Fruit fly (Drosophila melanogaster) whole organism, pupa: ENCODE measurements around the gene Ccdc56.

Experiments
- CG10348 ChIP-seq: fragments of 200-800 bp; sonication (Bioruptor generic); IDR thresholded peaks from 2 replicates; pipeline ENCODE4 v1.3.6; 2022; ENCODE audit warnings: missing biosample characterization, missing genetic modification characterization
- CG12605 ChIP-seq: fragments of 200-800 bp; sonication (Bioruptor generic); IDR thresholded peaks from 2 replicates; pipeline ENCODE4 v1.3.6; 2022; ENCODE audit warnings: missing biosample characterization, missing genetic modification characterization
- CG14655 ChIP-seq: fragments of 200-800 bp; sonication (Bioruptor generic); optimal IDR thresholded peaks from 3 replicates; lab custom pipeline; 2017; ENCODE audit warnings: mild to moderate bottlenecking, missing biosample characterization, missing genetic modification reagents, missing genetic modification characterization
- CG32121 ChIP-seq: fragments of 200-800 bp; sonication (Bioruptor generic); IDR thresholded peaks from 2 replicates; pipeline ENCODE4 v1.3.6; 2022; ENCODE audit warnings: missing biosample characterization, missing genetic modification characterization
- CG34367 ChIP-seq: fragments of 200-800 bp; sonication (Bioruptor generic); optimal IDR thresholded peaks from 2 replicates; lab custom pipeline; 2018; ENCODE audit warnings: missing biosample characterization, mild to moderate bottlenecking, missing genetic modification characterization
- CG4496 ChIP-seq: fragments of 200-800 bp; sonication (Bioruptor generic); IDR thresholded peaks from 3 replicates; pipeline ENCODE4 v1.3.6; 2022; ENCODE audit warnings: missing biosample characterization, missing genetic modification characterization
- CG8301 ChIP-seq: fragments of 200-800 bp; sonication (Bioruptor generic); optimal IDR thresholded peaks from 2 replicates; lab custom pipeline; 2018; ENCODE audit warnings: missing biosample characterization, mild to moderate bottlenecking, missing genetic modification characterization
- CG9948 ChIP-seq: fragments of 200-800 bp; sonication (Bioruptor generic); optimal IDR thresholded peaks from 2 replicates; lab custom pipeline; 2018; ENCODE audit warnings: missing biosample characterization, mild to moderate bottlenecking, missing genetic modification characterization, moderate library complexity
- D1 ChIP-seq: fragments of 200-800 bp; sonication (Bioruptor generic); optimal IDR thresholded peaks from 2 replicates; lab custom pipeline; 2018; ENCODE audit warnings: missing biosample characterization, mild to moderate bottlenecking, missing genetic modification characterization, moderate library complexity
- EcR ChIP-seq: fragments of 200-800 bp; sonication (Bioruptor generic); optimal IDR thresholded peaks from 3 replicates; lab custom pipeline; 2019; ENCODE audit warnings: missing biosample characterization, missing genetic modification characterization, mild to moderate bottlenecking, moderate library complexity, missing genetic modification reagents
- Ets98B ChIP-seq: fragments of 200-800 bp; sonication (Bioruptor generic); IDR thresholded peaks from 2 replicates; pipeline ENCODE4 v1.3.6; 2022; ENCODE audit warnings: missing biosample characterization, missing genetic modification characterization
- Pif1A ChIP-seq: fragments of 200-800 bp; sonication (Bioruptor generic); optimal IDR thresholded peaks from 3 replicates; lab custom pipeline; 2016; ENCODE audit warnings: missing biosample characterization, missing genetic modification characterization
- Snoo ChIP-seq: fragments of 200-800 bp; sonication (Bioruptor generic); optimal IDR thresholded peaks from 3 replicates; lab custom pipeline; 2017; ENCODE audit warnings: missing biosample characterization, mild to moderate bottlenecking, missing genetic modification characterization, inconsistent platforms
- fd96Ca ChIP-seq: fragments of 200-800 bp; sonication (Bioruptor generic); IDR thresholded peaks from 3 replicates; pipeline ENCODE4 v1.3.6; 2022; ENCODE audit warnings: missing biosample characterization, missing genetic modification characterization

DNA sequence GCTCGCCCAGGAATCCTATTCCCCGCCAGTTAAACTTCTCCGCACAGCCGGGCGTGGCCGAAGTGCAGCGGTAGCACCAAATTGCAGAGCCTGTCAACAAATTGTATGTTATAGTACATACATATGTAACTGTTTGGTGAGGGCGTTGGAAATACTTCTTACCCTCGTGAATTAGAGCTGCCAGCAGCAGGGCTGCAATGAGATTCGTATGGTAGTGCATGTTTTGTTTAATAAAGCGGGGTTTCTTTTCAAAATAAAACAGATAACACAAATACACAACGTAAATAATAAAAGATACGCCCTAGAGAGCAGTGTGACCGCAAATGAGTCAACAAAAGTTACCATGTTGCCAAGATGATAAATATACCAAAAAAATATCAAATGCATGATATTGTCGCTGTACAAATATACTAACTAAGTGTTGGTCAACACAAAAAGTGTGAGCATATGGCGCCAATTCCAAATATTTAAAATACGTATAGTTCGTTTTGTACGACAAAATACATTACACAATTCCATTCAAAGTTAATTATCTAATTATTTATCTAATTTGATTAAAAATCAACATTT lies 2.4 kb downstream of the Ccdc56 start, which contains the start of gene crim:
- TF ChIP-seq EcR (GFP tag; lab: Kevin White, UChicago) (no peak), CG8301 (tag; lab: Kevin White, UChicago) (no peak), D1 (no peak), CG9948 (no peak), CG4496 (GFP tag; lab: Robert Waterston, UW) (no peak), Ets98B (no peak), CG14655 (GFP tag; lab: Kevin White, UChicago) (no peak), CG34367 (tag; lab: Kevin White, UChicago) (no peak), CG12605 (GFP tag; lab: Robert Waterston, UW) (peak; percentile 9; the same call in 1 of the 2 replicates), CG32121 (GFP tag; lab: Robert Waterston, UW) (no peak), Pif1A (GFP tag; lab: Kevin White, UChicago) (no peak), CG10348 (GFP tag; lab: Robert Waterston, UW) (no peak), Snoo (tag; lab: Kevin White, UChicago) (no peak), fd96Ca (GFP tag; lab: Robert Waterston, UW) (no peak)
